Fruit fly (Drosophila melanogaster): ENCODE data around the gene Ttc1.

Gene Ttc1

dm6 chr3R:16449187-16449973, 6.6 kb upstream of the Ttc1 start (continued):
- TF ChIP-seq ara (GFP tag; IDR thresholded peaks at IDR 0.05): peak; percentile 99
- TF ChIP-seq CG9609 (GFP tag; optimal IDR thresholded peaks at IDR 0.05): peak; percentile 93
- TF ChIP-seq Xrp1 (GFP tag; IDR thresholded peaks at IDR 0.05): peak; percentile 98
- TF ChIP-seq zfh2 (GFP tag; optimal IDR thresholded peaks at IDR 0.05): peak; percentile 60
- peak; percentile 70 for TF ChIP-seq Jarid2 (GFP tag; optimal IDR thresholded peaks at IDR 0.05)
- peak; percentile 93 for TF ChIP-seq twi (tag; optimal IDR thresholded peaks at IDR 0.05)
- no peak for TF ChIP-seq CG34224 (GFP tag; IDR thresholded peaks at IDR 0.05; ENCODE audit: partially characterized antibody)
- peak; percentile 86 for TF ChIP-seq CG3065 (GFP tag; optimal IDR thresholded peaks at IDR 0.05)
- peak; percentile 15 for TF ChIP-seq CG15514 (GFP tag; optimal IDR thresholded peaks at IDR 0.05)
- peak; percentile 65; the same call in 1 of the 2 replicates for TF ChIP-seq toy (GFP tag; IDR thresholded peaks at IDR 0.05)
- TF ChIP-seq gro (GFP tag; optimal IDR thresholded peaks at IDR 0.05): peak; percentile 74
- TF ChIP-seq C15 (GFP tag; IDR thresholded peaks at IDR 0.05): peak; percentile 83; the same call in 1 of the 3 replicates
- peak; percentile 95 for TF ChIP-seq CG16863 (GFP tag; optimal IDR thresholded peaks at IDR 0.05)
- peak; percentile 92 for TF ChIP-seq CG3407 (GFP tag; optimal IDR thresholded peaks at IDR 0.05)
- TF ChIP-seq Sry-β (GFP tag; optimal IDR thresholded peaks at IDR 0.05): peak; percentile 60
- peak; percentile 96 for TF ChIP-seq CG8944 (GFP tag; optimal IDR thresholded peaks at IDR 0.05)
- peak; percentile 92; the same call in 2 of the 3 replicates for TF ChIP-seq CG3726 (GFP tag; IDR thresholded peaks at IDR 0.05)
- peak; percentile 96 for TF ChIP-seq gce (GFP tag; IDR thresholded peaks at IDR 0.05)
- peak; percentile 57 for TF ChIP-seq Deaf1 (tag; optimal IDR thresholded peaks at IDR 0.05)
- TF ChIP-seq CG2889 (GFP tag; IDR thresholded peaks at IDR 0.05): peak; percentile 87
- peak; percentile 90 for TF ChIP-seq CG4707 (GFP tag; optimal IDR thresholded peaks at IDR 0.05)
- peak; percentile 92 for TF ChIP-seq CG12391 (tag; optimal IDR thresholded peaks at IDR 0.05)
- no peak for TF ChIP-seq tll (GFP tag; optimal IDR thresholded peaks at IDR 0.05)
- peak; percentile 88 for TF ChIP-seq CG32767 (GFP tag; IDR thresholded peaks at IDR 0.05)

dm6 chr3R:16448378-16449134, 5.7 kb upstream of the Ttc1 start:
- TF ChIP-seq CG10654 (GFP tag; optimal IDR thresholded peaks at IDR 0.05) (peak; percentile 60), tap (tag; optimal IDR thresholded peaks at IDR 0.05) (peak; percentile 79), Bgb (GFP tag; IDR thresholded peaks at IDR 0.05; ENCODE audit: partially characterized antibody) (no peak), ap (GFP tag; IDR thresholded peaks at IDR 0.05) (peak; percentile 82), Stat92E (GFP tag; optimal IDR thresholded peaks at IDR 0.05) (no peak), CG17186 (GFP tag; optimal IDR thresholded peaks at IDR 0.05) (peak; percentile 66), Nf-YC (tag; optimal IDR thresholded peaks at IDR 0.05) (no peak), lab (GFP tag; optimal IDR thresholded peaks at IDR 0.05) (peak; percentile 56), CG13894 (tag; optimal IDR thresholded peaks at IDR 0.05) (no peak), Dad (GFP tag; optimal IDR thresholded peaks at IDR 0.05) (peak; percentile 30), slou (GFP tag; optimal IDR thresholded peaks at IDR 0.05) (peak; percentile 3), CG14710 (tag; optimal IDR thresholded peaks at IDR 0.05) (peak; percentile 54), slp2 (GFP tag; optimal IDR thresholded peaks at IDR 0.05) (peak; percentile 37), danr (GFP tag; IDR thresholded peaks at IDR 0.05) (peak; percentile 52; the same call in 1 of the 2 replicates), zf30C (GFP tag; optimal IDR thresholded peaks at IDR 0.05) (peak; percentile 76), CG8944 (GFP tag; optimal IDR thresholded peaks at IDR 0.05) (no peak), Rfx (GFP tag; IDR thresholded peaks at IDR 0.05) (peak; percentile 77), CG15601 (tag; optimal IDR thresholded peaks at IDR 0.05) (peak; percentile 66), CG15011 (GFP tag; optimal IDR thresholded peaks at IDR 0.05) (no peak), CG12071 (GFP tag; optimal IDR thresholded peaks at IDR 0.05) (peak; percentile 83), Rx (GFP tag; IDR thresholded peaks at IDR 0.05) (peak; percentile 86), CG16863 (GFP tag; optimal IDR thresholded peaks at IDR 0.05) (peak; percentile 1), Lhr (GFP tag; optimal IDR thresholded peaks at IDR 0.05) (no peak), Ets97D (GFP tag; optimal IDR thresholded peaks at IDR 0.05) (peak; percentile 31), seq (GFP tag; IDR thresholded peaks at IDR 0.05) (no peak; the same call in 1 of the 2 replicates)

All from whole organism, embryonic.